Fruit fly (Drosophila melanogaster) whole organism, embryonic: ENCODE measurements around the gene Dtg.

ENCODE experiments used
- Bgb ChIP-seq: fragments of 200-800 bp; sonication (Bioruptor generic); IDR thresholded peaks from 2 replicates; pipeline ENCODE4 v1.3.6; 2022; ENCODE audit warnings: missing biosample characterization, missing genetic modification characterization; ENCODE audit not compliant: partially characterized antibody
- CG10321 ChIP-seq: fragments of 200-800 bp; sonication (Bioruptor generic); IDR thresholded peaks from 2 replicates; pipeline ENCODE4 v1.3.6; 2022; ENCODE audit warnings: missing biosample characterization, missing genetic modification characterization
- CG10366 ChIP-seq: fragments of 200-800 bp; sonication (Bioruptor generic); IDR thresholded peaks from 2 replicates; pipeline ENCODE4 v1.3.6; 2022; ENCODE audit warnings: missing biosample characterization, missing genetic modification characterization
- CG10565 ChIP-seq: fragments of 200-800 bp; sonication (Bioruptor generic); optimal IDR thresholded peaks from 3 replicates; lab custom pipeline; 2016; ENCODE audit warnings: missing biosample characterization, mild to moderate bottlenecking, missing genetic modification characterization
- CG10979 ChIP-seq: fragments of 200-800 bp; sonication (Bioruptor generic); optimal IDR thresholded peaks from 2 replicates; lab custom pipeline; 2018; ENCODE audit warnings: missing biosample characterization, mild to moderate bottlenecking, missing genetic modification characterization, moderate library complexity
- CG12155 ChIP-seq: fragments of 200-800 bp; sonication (Bioruptor generic); optimal IDR thresholded peaks from 3 replicates; lab custom pipeline; 2016; ENCODE audit warnings: missing biosample characterization, missing genetic modification characterization
- CG1603 ChIP-seq: fragments of 200-800 bp; sonication (Bioruptor generic); optimal IDR thresholded peaks from 2 replicates; lab custom pipeline; 2019; ENCODE audit warnings: missing biosample characterization, mild to moderate bottlenecking, missing genetic modification characterization, moderate library complexity
- CG17359 ChIP-seq: fragments of 200-800 bp; sonication (Bioruptor generic); optimal IDR thresholded peaks from 3 replicates; lab custom pipeline; 2018; ENCODE audit warnings: missing biosample characterization, mild to moderate bottlenecking, missing genetic modification characterization, moderate library complexity
- CG2129 ChIP-seq: fragments of 200-800 bp; sonication (Bioruptor generic); IDR thresholded peaks from 2 replicates; pipeline ENCODE4 v1.3.6; 2022; ENCODE audit warnings: missing biosample characterization, missing genetic modification characterization; ENCODE audit not compliant: partially characterized antibody
- CG31441 ChIP-seq: fragments of 200-800 bp; sonication (Bioruptor generic); IDR thresholded peaks from 2 replicates; pipeline ENCODE4 v1.3.6; 2022; ENCODE audit warnings: missing biosample characterization, missing genetic modification characterization
- CG32532 ChIP-seq: fragments of 200-800 bp; sonication (Bioruptor generic); IDR thresholded peaks from 2 replicates; pipeline ENCODE4 v1.3.6; 2022; ENCODE audit warnings: missing biosample characterization, missing genetic modification characterization
- CG4820 ChIP-seq: fragments of 200-800 bp; sonication (Bioruptor generic); optimal IDR thresholded peaks from 3 replicates; lab custom pipeline; 2016; ENCODE audit warnings: missing biosample characterization, missing genetic modification characterization
- CG5245 ChIP-seq: fragments of 200-800 bp; sonication (Bioruptor generic); optimal IDR thresholded peaks from 3 replicates; lab custom pipeline; 2016; ENCODE audit warnings: missing biosample characterization, missing genetic modification characterization
- CG5953 ChIP-seq: fragments of 200-800 bp; sonication (Bioruptor generic); IDR thresholded peaks from 2 replicates; pipeline ENCODE4 v1.3.6; 2022; ENCODE audit warnings: missing biosample characterization, missing genetic modification characterization
- CG6254 ChIP-seq: fragments of 200-800 bp; sonication (Bioruptor generic); optimal IDR thresholded peaks from 3 replicates; lab custom pipeline; 2017; ENCODE audit warnings: mild to moderate bottlenecking, missing biosample characterization, missing genetic modification reagents, missing genetic modification characterization
- CG7745 ChIP-seq: fragments of 200-800 bp; sonication (Bioruptor generic); optimal IDR thresholded peaks from 2 replicates; lab custom pipeline; 2018; ENCODE audit warnings: missing biosample characterization, mild to moderate bottlenecking, missing genetic modification characterization, moderate library complexity
- CG7963 ChIP-seq: fragments of 200-800 bp; sonication (Bioruptor generic); IDR thresholded peaks from 3 replicates; pipeline ENCODE4 v1.3.6; 2022; ENCODE audit warnings: missing biosample characterization, missing genetic modification characterization; ENCODE audit not compliant: partially characterized antibody
- CG8765 ChIP-seq: fragments of 200-800 bp; sonication (Bioruptor generic); IDR thresholded peaks from 2 replicates; pipeline ENCODE4 v1.3.6; 2022; ENCODE audit warnings: missing biosample characterization, missing genetic modification characterization
- CG9215 ChIP-seq: fragments of 200-800 bp; sonication (Bioruptor generic); IDR thresholded peaks from 2 replicates; pipeline ENCODE4 v1.3.6; 2022; ENCODE audit warnings: missing biosample characterization, missing genetic modification characterization
- D ChIP-seq, 2 experiments: fragments of 200-800 bp in 1 of 2; fragments of >200 bp in 1 of 2; sonication (Bioruptor generic) in 1 of 2; optimal IDR thresholded peaks; 2 replicates in 1 of 2; 3 replicates in 1 of 2; lab custom pipeline; 2017; ENCODE audit warnings: mild to moderate bottlenecking in 1 of 2, missing biosample characterization in 1 of 2, missing genetic modification characterization in 1 of 2, missing genetic modification reagents in 1 of 2
- D19A ChIP-seq: fragments of 200-800 bp; optimal IDR thresholded peaks from 3 replicates; lab custom pipeline; 2019; ENCODE audit warnings: missing biosample characterization, mild to moderate bottlenecking, missing genetic modification characterization, moderate library complexity
- GATAe ChIP-seq: fragments of 200-800 bp; sonication (Bioruptor generic); conservative IDR thresholded peaks from 2 replicates; pipeline ENCODE4 v1.3.6; 2022; ENCODE audit warnings: missing biosample characterization, missing genetic modification characterization
- Lim3 ChIP-seq: fragments of 200-800 bp; sonication (Bioruptor generic); IDR thresholded peaks from 2 replicates; pipeline ENCODE4 v1.3.6; 2022; ENCODE audit warnings: missing biosample characterization, missing genetic modification characterization
- Oaz ChIP-seq: fragments of 200-800 bp; sonication (Bioruptor generic); IDR thresholded peaks from 2 replicates; pipeline ENCODE4 v1.3.6; 2022; ENCODE audit warnings: missing biosample characterization, missing genetic modification characterization
- Rfx ChIP-seq: fragments of 200-800 bp; sonication (Bioruptor generic); IDR thresholded peaks from 2 replicates; pipeline ENCODE4 v1.3.6; 2022; ENCODE audit warnings: missing biosample characterization, missing genetic modification characterization
- Spps ChIP-seq: fragments of 200-800 bp; sonication (Bioruptor generic); optimal IDR thresholded peaks from 2 replicates; lab custom pipeline; 2018; ENCODE audit warnings: missing biosample characterization, mild to moderate bottlenecking, missing genetic modification characterization
- Sry-β ChIP-seq: fragments of 200-800 bp; sonication (Bioruptor generic); optimal IDR thresholded peaks from 2 replicates; lab custom pipeline; 2018; ENCODE audit warnings: missing biosample characterization, mild to moderate bottlenecking, missing genetic modification characterization, moderate library complexity
- Sry-δ ChIP-seq: fragments of 200-800 bp; sonication (Bioruptor generic); optimal IDR thresholded peaks from 2 replicates; lab custom pipeline; 2016; ENCODE audit warnings: missing biosample characterization, missing genetic modification characterization
- bab2 ChIP-seq: fragments of 200-800 bp; sonication (Bioruptor generic); optimal IDR thresholded peaks from 2 replicates; lab custom pipeline; 2016; ENCODE audit warnings: missing biosample characterization, missing genetic modification characterization
- br ChIP-seq: fragments of >200 bp; optimal IDR thresholded peaks from 2 replicates; lab custom pipeline; 2017
- chinmo ChIP-seq: fragments of 200-800 bp; sonication (Bioruptor generic); IDR thresholded peaks from 4 replicates; pipeline ENCODE4 v1.3.6; 2022; ENCODE audit warnings: missing biosample characterization, missing genetic modification characterization; ENCODE audit not compliant: partially characterized antibody
- dpn ChIP-seq, 2 experiments: fragments of 200-800 bp; sonication (Bioruptor generic); optimal IDR thresholded peaks; 3 replicates each; lab custom pipeline; 2016; ENCODE audit warnings: missing biosample characterization in 2 of 2, missing genetic modification characterization in 2 of 2
- en ChIP-seq: fragments of 200-800 bp; sonication (Bioruptor generic); optimal IDR thresholded peaks from 2 replicates; lab custom pipeline; 2016; ENCODE audit warnings: missing biosample characterization, missing genetic modification characterization
- her ChIP-seq: fragments of 200-800 bp; sonication (Bioruptor generic); optimal IDR thresholded peaks from 2 replicates; lab custom pipeline; 2016; ENCODE audit warnings: missing biosample characterization, missing genetic modification characterization
- hkb ChIP-seq, 2 experiments: fragments of 200-800 bp in 1 of 2; fragments of >200 bp in 1 of 2; sonication (Bioruptor generic) in 1 of 2; IDR thresholded peaks in 1 of 2; optimal IDR thresholded peaks in 1 of 2; 2 replicates each; pipeline versions ENCODE4 v1.3.6 to Lab custom; 2017 to 2022; ENCODE audit warnings: missing biosample characterization in 1 of 2, missing genetic modification characterization in 1 of 2
- kay ChIP-seq: fragments of 200-800 bp; sonication (Bioruptor generic); optimal IDR thresholded peaks from 2 replicates; lab custom pipeline; 2016; ENCODE audit warnings: missing biosample characterization, missing genetic modification characterization
- nau ChIP-seq: fragments of 200-800 bp; sonication (Bioruptor generic); optimal IDR thresholded peaks from 3 replicates; lab custom pipeline; 2017; ENCODE audit warnings: missing biosample characterization, mild to moderate bottlenecking, missing genetic modification characterization, missing genetic modification reagents
- pita ChIP-seq: fragments of 200-800 bp; sonication (Bioruptor generic); optimal IDR thresholded peaks from 2 replicates; lab custom pipeline; 2017; ENCODE audit warnings: missing biosample characterization, mild to moderate bottlenecking, missing genetic modification characterization
- ranshi ChIP-seq: fragments of 200-800 bp; sonication (Bioruptor generic); IDR thresholded peaks from 2 replicates; pipeline ENCODE4 v1.3.6; 2022; ENCODE audit warnings: missing biosample characterization, missing genetic modification characterization
- sima ChIP-seq: fragments of 200-800 bp; sonication (Bioruptor generic); optimal IDR thresholded peaks from 2 replicates; lab custom pipeline; 2016; ENCODE audit warnings: missing biosample characterization, missing genetic modification characterization
- sisA ChIP-seq: fragments of 200-800 bp; sonication (Bioruptor generic); IDR thresholded peaks from 2 replicates; pipeline ENCODE4 v1.3.6; 2022; ENCODE audit warnings: missing biosample characterization, missing genetic modification characterization
- ssp ChIP-seq: fragments of 200-800 bp; sonication (Bioruptor generic); IDR thresholded peaks from 2 replicates; pipeline ENCODE4 v1.3.6; 2022; ENCODE audit warnings: missing biosample characterization, missing genetic modification characterization
- stc ChIP-seq: fragments of 200-800 bp; sonication (Bioruptor generic); IDR thresholded peaks from 2 replicates; pipeline ENCODE4 v1.3.6; 2022; ENCODE audit warnings: missing biosample characterization, missing genetic modification characterization
- sug ChIP-seq: fragments of 200-800 bp; optimal IDR thresholded peaks from 2 replicates; lab custom pipeline; 2019; ENCODE audit warnings: missing biosample characterization, mild to moderate bottlenecking, missing genetic modification characterization, moderate library complexity
- tap ChIP-seq: fragments of 200-800 bp; optimal IDR thresholded peaks from 3 replicates; lab custom pipeline; 2019; ENCODE audit warnings: missing biosample characterization, mild to moderate bottlenecking, missing genetic modification characterization, moderate library complexity
- tna ChIP-seq: fragments of 200-800 bp; sonication (Bioruptor generic); IDR thresholded peaks from 2 replicates; pipeline ENCODE4 v1.3.6; 2022; ENCODE audit warnings: missing biosample characterization, missing genetic modification characterization; ENCODE audit not compliant: partially characterized antibody
- usp ChIP-seq: fragments of >200 bp; optimal IDR thresholded peaks from 2 replicates; lab custom pipeline; 2017; ENCODE audit warnings: missing biosample characterization, missing genetic modification characterization
- vnd ChIP-seq: fragments of 200-800 bp; sonication (Bioruptor generic); IDR thresholded peaks from 3 replicates; pipeline ENCODE4 v1.3.6; 2022; ENCODE audit warnings: missing biosample characterization, missing genetic modification characterization; ENCODE audit not compliant: partially characterized antibody
- wdn ChIP-seq: fragments of 200-800 bp; sonication (Bioruptor generic); IDR thresholded peaks from 2 replicates; pipeline ENCODE4 v1.3.6; 2022; ENCODE audit warnings: missing biosample characterization, missing genetic modification characterization
- wek ChIP-seq: fragments of 200-800 bp; sonication (Bioruptor generic); optimal IDR thresholded peaks from 3 replicates; lab custom pipeline; 2018; ENCODE audit warnings: missing biosample characterization, mild to moderate bottlenecking, missing genetic modification characterization, moderate library complexity

Gene Dtg

DNA sequence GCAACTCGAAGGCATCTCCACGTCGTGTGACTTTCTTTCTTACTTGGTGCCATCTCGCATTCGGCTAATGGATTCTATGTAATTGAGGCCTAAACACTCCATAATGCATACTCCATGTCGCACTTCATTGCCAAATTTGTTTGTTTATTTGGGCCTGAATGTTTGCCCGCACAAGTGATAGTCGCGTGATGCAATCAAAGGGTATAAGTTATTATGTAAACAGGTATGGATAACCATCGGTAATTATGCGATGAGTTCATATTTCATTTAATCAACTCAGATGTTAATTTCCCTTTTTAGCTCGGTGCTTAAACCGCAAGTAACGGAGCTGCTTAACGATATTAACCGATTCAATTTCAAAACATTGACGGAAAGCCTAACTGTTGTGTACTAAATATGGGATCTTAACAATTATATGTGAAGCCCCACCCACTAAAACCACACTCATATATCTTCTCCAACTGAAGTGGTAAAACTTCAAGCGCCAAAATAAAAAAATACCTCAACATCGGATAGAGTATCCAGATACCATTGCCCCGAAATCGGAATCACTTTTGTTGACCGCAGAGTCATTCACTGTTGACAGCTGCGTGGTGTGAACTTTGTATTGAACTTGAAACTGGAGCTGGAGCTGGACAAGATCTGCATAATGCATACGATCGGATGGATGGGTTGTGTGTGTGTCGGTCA is 3.1 kb upstream of the Dtg start (continued):
- TF ChIP-seq CG6254 (GFP tag; lab: Kevin White, UChicago) (no peak), CG9215 (GFP tag; lab: Robert Waterston, UW) (no peak), CG8765 (GFP tag; lab: Robert Waterston, UW) (no peak), sima (no peak), bab2 (GFP tag; lab: Kevin White, UChicago) (peak; percentile 11), D (optimal IDR thresholded peaks at IDR 0.05; lab: Kevin White, UChicago) (no peak), D (GFP tag; optimal IDR thresholded peaks at IDR 0.05; lab: Kevin White, UChicago) (peak; percentile 0), CG10565 (GFP tag; lab: Kevin White, UChicago) (no peak), Sry-δ (GFP tag; lab: Kevin White, UChicago) (no peak), chinmo (GFP tag; lab: Robert Waterston, UW) (no peak), CG10366 (GFP tag; lab: Robert Waterston, UW) (no peak), wek (no peak), wdn (no peak), CG4820 (GFP tag; lab: Kevin White, UChicago) (no peak), CG7745 (tag; lab: Kevin White, UChicago) (no peak), nau (GFP tag; lab: Kevin White, UChicago) (no peak), sisA (GFP tag; lab: Robert Waterston, UW) (no peak), en (GFP tag; lab: Kevin White, UChicago) (no peak), tap (no peak), tna (GFP tag; lab: Robert Waterston, UW) (no peak), D19A (tag; lab: Kevin White, UChicago) (peak; percentile 96), ranshi (no peak), Lim3 (GFP tag; lab: Robert Waterston, UW) (no peak), CG5953 (GFP tag; lab: Robert Waterston, UW) (no peak), Spps (tag; lab: Kevin White, UChicago) (no peak), her (GFP tag; lab: Kevin White, UChicago) (no peak), CG32532 (GFP tag; lab: Robert Waterston, UW) (no peak), stc (GFP tag; lab: Robert Waterston, UW) (no peak), pita (GFP tag; lab: Kevin White, UChicago) (no peak), Oaz (GFP tag; lab: Robert Waterston, UW) (no peak), CG10979 (tag; lab: Kevin White, UChicago) (no peak), CG31441 (no peak), CG17359 (tag; lab: Kevin White, UChicago) (peak; percentile 33), ssp (no peak), sug (no peak), CG10321 (GFP tag; lab: Robert Waterston, UW) (no peak), Sry-β (GFP tag; lab: Kevin White, UChicago) (no peak), CG1603 (no peak), usp (GFP tag; lab: Kevin White, UChicago) (no peak), Rfx (GFP tag; lab: Robert Waterston, UW) (no peak), CG7963 (no peak), Bgb (no peak), vnd (no peak), dpn (GFP tag; optimal IDR thresholded peaks at IDR 0.05; lab: Kevin White, UChicago) (no peak), CG2129 (GFP tag; lab: Robert Waterston, UW) (no peak), CG5245 (no peak), br (lab: Kevin White, UChicago) (no peak), CG12155 (GFP tag; lab: Kevin White, UChicago) (no peak), GATAe (GFP tag; lab: Robert Waterston, UW) (no peak), kay (GFP tag; lab: Kevin White, UChicago) (no peak), hkb (optimal IDR thresholded peaks at IDR 0.05; lab: Kevin White, UChicago) (no peak), hkb (GFP tag; IDR thresholded peaks at IDR 0.05; lab: Robert Waterston, UW) (no peak)
